Worm (Caenorhabditis elegans) whole organism, early embryonic: Measurements from ENCODE around the gene cutl-18.

Experiments used
- B0310.2 ChIP-seq: sonication (generic microtip); optimal IDR thresholded peaks from 2 replicates; lab custom pipeline; 2016; ENCODE audit warnings: mild to moderate bottlenecking, missing genetic modification characterization, missing compliant biosample characterization
- F13C5.2 ChIP-seq: sonication (generic microtip); optimal IDR thresholded peaks from 2 replicates; lab custom pipeline; 2017; ENCODE audit warnings: mild to moderate bottlenecking, missing genetic modification characterization, inconsistent platforms, missing compliant biosample characterization
- aly-1 ChIP-seq: sonication (generic microtip); optimal IDR thresholded peaks from 2 replicates; lab custom pipeline; 2016; ENCODE audit warnings: missing genetic modification characterization, missing compliant biosample characterization
- ama-1 ChIP-seq: fragments of 150-350 bp; optimal IDR thresholded peaks from 2 replicates; lab custom pipeline; 2014
- ceh-13 ChIP-seq: fragments of 200-800 bp; sonication (Bioruptor generic); optimal IDR thresholded peaks from 2 replicates; lab custom pipeline; 2018; ENCODE audit warnings: mild to moderate bottlenecking, missing genetic modification characterization, missing compliant biosample characterization
- ceh-36 ChIP-seq: sonication (generic microtip); optimal IDR thresholded peaks from 2 replicates; lab custom pipeline; 2016; ENCODE audit warnings: missing genetic modification characterization, inconsistent platforms, missing compliant biosample characterization
- ets-7 ChIP-seq: sonication (generic microtip); optimal IDR thresholded peaks from 2 replicates; lab custom pipeline; 2016; ENCODE audit warnings: missing genotype, missing genetic modification characterization, missing compliant biosample characterization
- flt-1 ChIP-seq: fragments of 200-800 bp; sonication (Bioruptor generic); IDR thresholded peaks from 2 replicates; pipeline ENCODE4 v1.3.6; 2022; ENCODE audit warnings: missing genetic modification characterization, missing compliant biosample characterization
- hmbx-1 ChIP-seq: sonication (generic microtip); optimal IDR thresholded peaks from 2 replicates; lab custom pipeline; 2016; ENCODE audit warnings: mild to moderate bottlenecking, missing genetic modification characterization, missing compliant biosample characterization
- hmg-4 ChIP-seq: fragments of 200-800 bp; sonication (Bioruptor generic); optimal IDR thresholded peaks from 2 replicates; lab custom pipeline; 2018; ENCODE audit warnings: mild to moderate bottlenecking, missing genetic modification characterization, missing compliant biosample characterization
- hnd-1 ChIP-seq: sonication (generic microtip); optimal IDR thresholded peaks from 2 replicates; lab custom pipeline; 2016; ENCODE audit warnings: missing genetic modification characterization, missing compliant biosample characterization
- pes-1 ChIP-seq: fragments of 200-800 bp; sonication (Bioruptor generic); IDR thresholded peaks from 2 replicates; pipeline ENCODE4 v1.3.6; 2022; ENCODE audit warnings: missing genetic modification reagents, missing genetic modification characterization, missing compliant biosample characterization
- scrt-1 ChIP-seq: fragments of 200-800 bp; sonication (Bioruptor generic); IDR thresholded peaks from 2 replicates; pipeline ENCODE4 v1.3.6; 2022; ENCODE audit warnings: missing genetic modification characterization, missing compliant biosample characterization
- sea-1 ChIP-seq: fragments of 200-800 bp; sonication (Bioruptor generic); conservative IDR thresholded peaks from 2 replicates; pipeline ENCODE4 v1.3.6; 2022; ENCODE audit warnings: missing genetic modification characterization, missing compliant biosample characterization
- tbx-11 ChIP-seq: fragments of 200-800 bp; sonication (Bioruptor generic); IDR thresholded peaks from 2 replicates; pipeline ENCODE4 v1.3.6; 2022; ENCODE audit warnings: missing genetic modification characterization, missing compliant biosample characterization
- tbx-37 ChIP-seq: fragments of 200-800 bp; sonication (Bioruptor generic); conservative IDR thresholded peaks from 2 replicates; pipeline ENCODE4 v1.3.6; 2022; ENCODE audit warnings: missing genetic modification reagents, missing genetic modification characterization, missing compliant biosample characterization
- tra-4 ChIP-seq: sonication (generic microtip); optimal IDR thresholded peaks from 2 replicates; lab custom pipeline; 2017; ENCODE audit warnings: missing genetic modification characterization, missing compliant biosample characterization

The cutl-18 gene

ce11 chrV:11344112-11344511 lies 27.4 kb upstream of the cutl-18 start:
- no peak for TF ChIP-seq tbx-11 (GFP tag; lab: Robert Waterston, UW)
- no peak for TF ChIP-seq hmg-4 (GFP tag; lab: Kevin White, UChicago)
- peak; percentile 8 for TF ChIP-seq ama-1 (lab: Kevin White, UChicago)

ce11 chrV:11341913-11342312 lies 25.2 kb upstream of the cutl-18 start, which contains the start of gene T02E9.5:
TSS of gene T02E9.5 (plus strand) at chrV:11342233.
- TF ChIP-seq ceh-36 (tag; lab: Kevin White, UChicago) = no peak
- TF ChIP-seq pes-1 = no peak
- no peak for TF ChIP-seq hnd-1 (tag; lab: Kevin White, UChicago)
- TF ChIP-seq tra-4 (tag; lab: Kevin White, UChicago) = no peak
- TF ChIP-seq ama-1 (lab: Kevin White, UChicago) = no peak
- no peak for TF ChIP-seq scrt-1

- TF ChIP-seq ets-7 (tag; lab: Kevin White, UChicago) (no peak), sea-1 (GFP tag; lab: Robert Waterston, UW) (no peak), ama-1 (lab: Kevin White, UChicago) (no peak), tbx-11 (GFP tag; lab: Robert Waterston, UW) (no peak), hmg-4 (GFP tag; lab: Kevin White, UChicago) (peak; percentile 20), B0310.2 (tag; lab: Kevin White, UChicago) (no peak), aly-1 (tag; lab: Kevin White, UChicago) (no peak), hnd-1 (tag; lab: Kevin White, UChicago) (no peak), scrt-1 (0 out of 2 replicates have a peak, but pooled peaks have one; percentile 32)
Measured at ce11 chrV:11341130-11341675, 24.5 kb upstream of the cutl-18 start.

ce11 chrV:11336877-11337276 lies 20.2 kb upstream of the cutl-18 start:
- TF ChIP-seq flt-1 (GFP tag; lab: Robert Waterston, UW) (no peak), hmg-4 (GFP tag; lab: Kevin White, UChicago) (no peak), F13C5.2 (no peak), tbx-37 (no peak), B0310.2 (tag; lab: Kevin White, UChicago) (no peak), scrt-1 (no peak), aly-1 (tag; lab: Kevin White, UChicago) (no peak), tbx-11 (GFP tag; lab: Robert Waterston, UW) (no peak), tra-4 (tag; lab: Kevin White, UChicago) (no peak), hmbx-1 (tag; lab: Kevin White, UChicago) (no peak)

- TF ChIP-seq hnd-1 (tag; lab: Kevin White, UChicago) = no peak
Measured at ce11 chrV:11335757-11336418, 19.2 kb upstream of the cutl-18 start.

- TF ChIP-seq F13C5.2 = no peak
- no peak for TF ChIP-seq B0310.2 (tag; lab: Kevin White, UChicago)
- TF ChIP-seq ama-1 (lab: Kevin White, UChicago) = no peak
- no peak for TF ChIP-seq tra-4 (tag; lab: Kevin White, UChicago)
- no peak for TF ChIP-seq ceh-36 (tag; lab: Kevin White, UChicago)
- no peak for TF ChIP-seq tbx-37
- no peak for TF ChIP-seq ceh-13 (GFP tag; lab: Kevin White, UChicago)
- no peak for TF ChIP-seq pes-1
- no peak for TF ChIP-seq sea-1 (GFP tag; lab: Robert Waterston, UW)
- no peak for TF ChIP-seq hmbx-1 (tag; lab: Kevin White, UChicago)
- no peak for TF ChIP-seq scrt-1
- TF ChIP-seq tbx-11 (GFP tag; lab: Robert Waterston, UW) = no peak
- no peak for TF ChIP-seq aly-1 (tag; lab: Kevin White, UChicago)
- TF ChIP-seq flt-1 (GFP tag; lab: Robert Waterston, UW) = no peak
- TF ChIP-seq hnd-1 (tag; lab: Kevin White, UChicago) = no peak
Measured at ce11 chrV:11334193-11334592, 17.5 kb upstream of the cutl-18 start, which contains the start of gene T02E9.6. TSS of gene T02E9.6 (minus strand) at chrV:11334293.

ce11 chrV:11331811-11332210 lies 15.1 kb upstream of the cutl-18 start:
- TF ChIP-seq flt-1 (GFP tag; lab: Robert Waterston, UW) = 0 out of 2 replicates have a peak, but pooled peaks have one; percentile 30

ce11 chrV:11329100-11329499 lies 12.4 kb upstream of the cutl-18 start, which contains the start of gene F47G9.6:
TSS of gene F47G9.6 (plus strand) at chrV:11329400.
- TF ChIP-seq B0310.2 (tag; lab: Kevin White, UChicago) = no peak

- TF ChIP-seq flt-1 (GFP tag; lab: Robert Waterston, UW) (peak; percentile 50; the same call in 1 of the 2 replicates), hmbx-1 (tag; lab: Kevin White, UChicago) (no peak)
Measured at ce11 chrV:11326914-11327367, 10.2 kb upstream of the cutl-18 start, which contains the start of gene tmed-10. TSS of gene tmed-10 (minus strand) at chrV:11326964.
